Fruit fly (Drosophila melanogaster) whole organism, pupa: ENCODE data around the gene fwe.

Experiments
- CG10348 ChIP-seq: fragments of 200-800 bp; sonication (Bioruptor generic); IDR thresholded peaks from 2 replicates; pipeline ENCODE4 v1.3.6; 2022; ENCODE audit warnings: missing biosample characterization, missing genetic modification characterization
- CG12605 ChIP-seq: fragments of 200-800 bp; sonication (Bioruptor generic); IDR thresholded peaks from 2 replicates; pipeline ENCODE4 v1.3.6; 2022; ENCODE audit warnings: missing biosample characterization, missing genetic modification characterization
- CG14655 ChIP-seq: fragments of 200-800 bp; sonication (Bioruptor generic); optimal IDR thresholded peaks from 3 replicates; lab custom pipeline; 2017; ENCODE audit warnings: mild to moderate bottlenecking, missing biosample characterization, missing genetic modification reagents, missing genetic modification characterization
- CG15710 ChIP-seq: fragments of 200-800 bp; sonication (Bioruptor generic); optimal IDR thresholded peaks from 2 replicates; lab custom pipeline; 2018; ENCODE audit warnings: missing biosample characterization, mild to moderate bottlenecking, missing genetic modification characterization, moderate library complexity
- CG34367 ChIP-seq: fragments of 200-800 bp; sonication (Bioruptor generic); optimal IDR thresholded peaks from 2 replicates; lab custom pipeline; 2018; ENCODE audit warnings: missing biosample characterization, mild to moderate bottlenecking, missing genetic modification characterization
- CG4496 ChIP-seq: fragments of 200-800 bp; sonication (Bioruptor generic); IDR thresholded peaks from 3 replicates; pipeline ENCODE4 v1.3.6; 2022; ENCODE audit warnings: missing biosample characterization, missing genetic modification characterization
- CG8159 ChIP-seq: fragments of 200-800 bp; sonication (Bioruptor generic); optimal IDR thresholded peaks from 3 replicates; lab custom pipeline; 2018; ENCODE audit warnings: missing biosample characterization, mild to moderate bottlenecking, missing genetic modification characterization, moderate library complexity
- CG9948 ChIP-seq: fragments of 200-800 bp; sonication (Bioruptor generic); optimal IDR thresholded peaks from 2 replicates; lab custom pipeline; 2018; ENCODE audit warnings: missing biosample characterization, mild to moderate bottlenecking, missing genetic modification characterization, moderate library complexity
- EcR ChIP-seq: fragments of 200-800 bp; sonication (Bioruptor generic); optimal IDR thresholded peaks from 3 replicates; lab custom pipeline; 2019; ENCODE audit warnings: missing biosample characterization, missing genetic modification characterization, mild to moderate bottlenecking, moderate library complexity, missing genetic modification reagents
- Ets98B ChIP-seq: fragments of 200-800 bp; sonication (Bioruptor generic); IDR thresholded peaks from 2 replicates; pipeline ENCODE4 v1.3.6; 2022; ENCODE audit warnings: missing biosample characterization, missing genetic modification characterization
- Pif1B ChIP-seq: fragments of 200-800 bp; sonication (Bioruptor generic); optimal IDR thresholded peaks from 3 replicates; lab custom pipeline; 2016; ENCODE audit warnings: missing biosample characterization, missing genetic modification characterization
- Snoo ChIP-seq: fragments of 200-800 bp; sonication (Bioruptor generic); optimal IDR thresholded peaks from 3 replicates; lab custom pipeline; 2017; ENCODE audit warnings: missing biosample characterization, mild to moderate bottlenecking, missing genetic modification characterization, inconsistent platforms
- fd96Ca ChIP-seq: fragments of 200-800 bp; sonication (Bioruptor generic); IDR thresholded peaks from 3 replicates; pipeline ENCODE4 v1.3.6; 2022; ENCODE audit warnings: missing biosample characterization, missing genetic modification characterization
- rn ChIP-seq: fragments of 200-800 bp; sonication (Bioruptor generic); IDR thresholded peaks from 2 replicates; pipeline ENCODE4 v1.3.6; 2022; ENCODE audit warnings: missing biosample characterization, missing genetic modification characterization

DNA sequence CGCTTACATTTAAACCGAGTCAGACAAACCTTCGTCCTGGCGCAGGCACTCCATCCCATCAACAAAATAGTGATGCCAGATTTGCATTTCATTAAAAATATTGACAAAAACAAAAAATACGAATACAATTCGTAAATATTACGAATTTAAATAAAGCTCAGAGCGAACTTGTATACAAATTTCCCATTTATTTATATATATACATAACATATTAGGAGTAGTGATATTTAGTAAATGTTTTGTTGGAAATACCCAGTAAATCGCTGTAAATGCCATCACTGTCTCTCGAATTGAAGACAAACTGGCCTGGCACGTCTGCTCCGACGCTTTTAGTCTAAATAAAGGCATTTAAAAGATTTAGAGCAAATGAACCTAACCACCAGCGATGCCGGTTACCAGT lies 44.0 kb downstream of the fwe start:
- TF ChIP-seq Pif1B (GFP tag; lab: Kevin White, UChicago) (no peak), fd96Ca (GFP tag; lab: Robert Waterston, UW) (no peak), EcR (GFP tag; lab: Kevin White, UChicago) (no peak), Snoo (tag; lab: Kevin White, UChicago) (no peak), CG15710 (tag; lab: Kevin White, UChicago) (no peak), CG14655 (no peak), CG12605 (no peak), CG10348 (GFP tag; lab: Robert Waterston, UW) (no peak), Ets98B (GFP tag; lab: Robert Waterston, UW) (no peak), CG34367 (tag; lab: Kevin White, UChicago) (no peak), rn (GFP tag; lab: Robert Waterston, UW) (no peak), CG8159 (tag; lab: Kevin White, UChicago) (no peak), CG4496 (GFP tag; lab: Robert Waterston, UW) (no peak), CG9948 (tag; lab: Kevin White, UChicago) (no peak)
